Worm (Caenorhabditis elegans) whole organism, mixed stage, embryonic: ENCODE data around the gene ech-3.

Source experiments
- blmp-1 ChIP-seq: fragments of 150-350 bp; optimal IDR thresholded peaks from 2 replicates; lab custom pipeline; 2014; ENCODE audit warnings: missing biosample characterization, missing genetic modification characterization
- ceh-39 ChIP-seq: fragments of 150-350 bp; optimal IDR thresholded peaks from 2 replicates; lab custom pipeline; 2014; ENCODE audit warnings: missing biosample characterization, missing genetic modification characterization
- drap-1 ChIP-seq: fragments of 200-800 bp; sonication (Bioruptor generic); optimal IDR thresholded peaks from 3 replicates; lab custom pipeline; 2018; ENCODE audit warnings: mild to moderate bottlenecking, missing genetic modification characterization, missing compliant biosample characterization
- elt-3 ChIP-seq: fragments of 150-350 bp; optimal IDR thresholded peaks from 2 replicates; lab custom pipeline; 2014; ENCODE audit warnings: missing biosample characterization, missing genetic modification characterization
- mab-5 ChIP-seq: fragments of 150-350 bp; optimal IDR thresholded peaks from 2 replicates; lab custom pipeline; 2014; ENCODE audit warnings: missing biosample characterization, missing genetic modification characterization
- nhr-12 ChIP-seq: fragments of 150-350 bp; optimal IDR thresholded peaks from 2 replicates; lab custom pipeline; 2014; ENCODE audit warnings: missing biosample characterization, missing genetic modification characterization
- pha-4 ChIP-seq: fragments of 150-350 bp; optimal IDR thresholded peaks from 2 replicates; lab custom pipeline; 2018; ENCODE audit warnings: missing biosample characterization, missing genetic modification reagents, missing genetic modification characterization
- snpc-4 ChIP-seq: fragments of 150-350 bp; optimal IDR thresholded peaks from 2 replicates; lab custom pipeline; 2014; ENCODE audit warnings: missing biosample characterization, missing genetic modification characterization
- tbx-8 ChIP-seq: fragments of 200-800 bp; sonication (Bioruptor generic); optimal IDR thresholded peaks from 2 replicates; lab custom pipeline; 2018; ENCODE audit warnings: mild to moderate bottlenecking, missing genetic modification characterization, moderate library complexity, missing compliant biosample characterization
- unc-62 ChIP-seq: fragments of 150-350 bp; optimal IDR thresholded peaks from 2 replicates; lab custom pipeline; 2014; ENCODE audit warnings: missing biosample characterization, missing genetic modification reagents, missing genetic modification characterization

DNA sequence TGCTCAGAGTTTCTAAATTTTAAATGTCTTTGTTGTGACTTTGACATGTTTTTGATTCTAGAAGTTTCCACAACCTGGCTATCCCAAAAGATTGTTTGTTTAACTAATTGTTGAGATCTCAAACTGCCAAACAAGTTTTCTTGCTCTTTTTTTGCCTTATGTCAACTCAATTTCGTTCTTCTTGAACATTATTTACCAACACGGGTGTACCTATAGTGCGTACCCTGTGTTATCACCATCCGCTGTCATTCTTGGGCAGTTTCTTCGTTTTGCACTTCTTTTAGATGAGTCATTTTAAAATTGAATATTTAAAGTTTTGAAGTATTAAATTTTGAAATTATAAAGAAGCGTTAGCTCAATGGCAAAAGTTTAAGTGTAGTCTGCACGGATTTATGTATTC is 5.1 kb upstream of the ech-3 start, which contains the start of gene sptl-2:
- TF ChIP-seq unc-62 (no peak), nhr-12 (tag; lab: Kevin White, UChicago) (no peak), tbx-8 (no peak), snpc-4 (tag; lab: Kevin White, UChicago) (no peak), blmp-1 (tag; lab: Kevin White, UChicago) (no peak), pha-4 (no peak), elt-3 (no peak), mab-5 (tag; lab: Kevin White, UChicago) (no peak), ceh-39 (tag; lab: Kevin White, UChicago) (no peak), drap-1 (GFP tag; lab: Kevin White, UChicago) (no peak)
